Fruit fly (Drosophila melanogaster): Measurements from ENCODE around the gene BI-1.

- TF ChIP-seq Sin3A (optimal IDR thresholded peaks at IDR 0.05) (no peak), h (optimal IDR thresholded peaks at IDR 0.05) (no peak), ttk (optimal IDR thresholded peaks at IDR 0.05) (no peak), Myc (optimal IDR thresholded peaks at IDR 0.05) (no peak)
Measured at dm6 chr3L:8340264-8341095, 31.7 kb upstream of the BI-1 start, which contains the start of the genes Prim1 and CG7083.

Data from Kc167 (cell line).